Fruit fly (Drosophila melanogaster): ENCODE results near the gene CG32548.

DNA sequence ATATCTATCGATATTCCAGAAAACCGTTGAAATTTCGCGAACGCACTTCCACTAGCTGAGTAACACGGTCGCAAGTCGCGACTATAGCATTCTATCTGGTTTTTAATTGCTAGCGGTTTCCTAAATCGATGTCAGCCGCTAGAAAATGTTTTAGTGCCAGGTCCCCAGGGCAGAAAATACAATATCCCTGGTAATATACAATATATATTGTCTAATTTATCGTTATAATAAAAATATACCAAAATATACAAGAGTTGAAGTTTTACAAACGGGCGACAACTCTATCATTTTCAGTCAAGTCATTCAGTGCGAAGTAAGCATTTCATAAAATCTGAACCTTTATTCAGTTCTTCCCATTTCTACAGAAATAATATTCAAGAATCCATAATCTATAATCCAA is 25.3 kb downstream of the CG32548 start, which contains the start of gene CG15056:
- TF ChIP-seq CG17806 (tag; optimal IDR thresholded peaks at IDR 0.05) (no peak), CG8301 (tag; optimal IDR thresholded peaks at IDR 0.05) (no peak), CG13204 (GFP tag; optimal IDR thresholded peaks at IDR 0.05) (no peak), CG9948 (tag; optimal IDR thresholded peaks at IDR 0.05) (no peak), EcR (GFP tag; optimal IDR thresholded peaks at IDR 0.05) (no peak)
